Worm (Caenorhabditis elegans): ENCODE measurements around the gene C16C8.11.

ce11 chrII:3428158-3428704, 25.3 kb upstream of the C16C8.11 start:
- no peak for TF ChIP-seq gei-17 (GFP tag; optimal IDR thresholded peaks at IDR 0.05)
- TF ChIP-seq unc-130 (GFP tag; optimal IDR thresholded peaks at IDR 0.05), result no peak
- no peak for TF ChIP-seq lin-35 (GFP tag; optimal IDR thresholded peaks at IDR 0.05)
- TF ChIP-seq F49E8.2 (tag; optimal IDR thresholded peaks at IDR 0.05; ENCODE audit: insufficient read depth), result no peak
- no peak for TF ChIP-seq let-526 (GFP tag; IDR thresholded peaks at IDR 0.05)
- no peak for TF ChIP-seq rpc-1 (optimal IDR thresholded peaks at IDR 0.05)
- no peak for TF ChIP-seq rpc-1 (tag; optimal IDR thresholded peaks at IDR 0.05)
